Fruit fly (Drosophila melanogaster) Kc167 (cell line): ENCODE data around the gene CG5107.

Experiments used
- Myc ChIP-seq: fragments of >200 bp; optimal IDR thresholded peaks from 2 replicates; lab custom pipeline; 2017; ENCODE audit warnings: missing external identifiers
- Sin3A ChIP-seq: fragments of >200 bp; optimal IDR thresholded peaks from 2 replicates; lab custom pipeline; 2018; ENCODE audit warnings: missing external identifiers
- h ChIP-seq: fragments of >200 bp; optimal IDR thresholded peaks from 3 replicates; lab custom pipeline; 2018; ENCODE audit warnings: missing external identifiers
- insv ChIP-seq: fragments of >200 bp; optimal IDR thresholded peaks from 3 replicates; lab custom pipeline; 2018; ENCODE audit warnings: missing external identifiers
- psq ChIP-seq: fragments of >200 bp; optimal IDR thresholded peaks from 2 replicates; lab custom pipeline; 2017; ENCODE audit warnings: missing external identifiers
- ttk ChIP-seq: sonication (Bioruptor generic); optimal IDR thresholded peaks from 2 replicates; lab custom pipeline; 2017; ENCODE audit warnings: missing external identifiers

CG5107 gene

dm6 chr3R:25482463-25483173 lies 22.4 kb upstream of the CG5107 start, which contains the start of the genes XNP, CG42488 and CG5116:
XNP (minus strand) TSS chr3R:25482834.
CG42488 (plus strand) TSS chr3R:25483098.
CG5116 (plus strand) TSS chr3R:25483098.
- TF ChIP-seq insv (lab: Kevin White, UChicago) (no peak), ttk (no peak), psq (lab: Kevin White, UChicago) (peak; percentile 4), h (lab: Kevin White, UChicago) (no peak), Myc (lab: Kevin White, UChicago) (no peak), Sin3A (lab: Kevin White, UChicago) (peak; percentile 49)

dm6 chr3R:25489116-25489515 lies 15.9 kb upstream of the CG5107 start:
- TF ChIP-seq psq (lab: Kevin White, UChicago) (no peak), Myc (lab: Kevin White, UChicago) (no peak), Sin3A (lab: Kevin White, UChicago) (no peak), h (lab: Kevin White, UChicago) (no peak), insv (lab: Kevin White, UChicago) (no peak), ttk (no peak)

DNA sequence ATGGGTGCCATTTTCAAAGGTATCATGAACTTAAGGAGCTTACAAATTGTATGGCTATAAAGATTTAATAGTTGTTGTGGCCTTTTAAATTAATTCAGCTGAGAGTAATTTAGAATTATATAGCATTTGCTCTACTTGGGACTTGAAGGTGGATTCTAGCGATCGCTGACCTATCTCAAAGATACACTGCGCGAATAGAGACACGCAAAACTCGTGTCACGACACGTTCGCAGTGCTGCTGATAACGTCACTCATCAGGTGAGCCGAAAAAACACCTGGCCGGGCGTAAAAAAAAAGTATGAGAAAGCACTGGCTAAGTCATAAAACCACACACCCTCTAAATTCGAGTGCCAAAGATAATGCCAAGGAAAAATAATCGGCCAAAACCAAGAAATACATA lies 15.3 kb upstream of the CG5107 start:
- TF ChIP-seq ttk (no peak), Sin3A (lab: Kevin White, UChicago) (no peak), Myc (lab: Kevin White, UChicago) (no peak), insv (lab: Kevin White, UChicago) (no peak), h (lab: Kevin White, UChicago) (no peak), psq (lab: Kevin White, UChicago) (no peak)

DNA sequence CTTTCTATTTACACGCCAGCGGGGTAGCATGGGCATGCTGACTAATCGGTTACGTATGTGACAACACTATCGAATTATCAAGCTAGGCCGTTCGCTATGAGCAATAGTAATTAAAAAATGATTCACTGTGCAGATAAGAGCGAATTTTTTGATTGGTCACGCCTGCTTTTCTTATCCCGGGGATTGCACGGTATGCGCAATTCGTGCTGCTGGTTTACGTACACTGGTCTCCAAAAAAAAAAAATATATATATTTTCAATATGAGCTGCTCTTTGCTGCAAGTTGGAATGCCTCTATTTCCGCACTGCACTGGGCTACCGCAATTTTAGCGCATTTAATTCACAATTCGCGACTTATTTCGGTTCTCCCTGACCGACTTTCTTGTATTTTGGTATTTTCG lies 14.6 kb upstream of the CG5107 start:
- TF ChIP-seq insv (lab: Kevin White, UChicago) (no peak), psq (lab: Kevin White, UChicago) (no peak), Sin3A (lab: Kevin White, UChicago) (no peak), Myc (lab: Kevin White, UChicago) (no peak), h (lab: Kevin White, UChicago) (no peak), ttk (no peak)

- TF ChIP-seq insv (lab: Kevin White, UChicago) (no peak), Myc (lab: Kevin White, UChicago) (no peak)
Measured at dm6 chr3R:25490778-25491664, 14.0 kb upstream of the CG5107 start, which contains the start of the genes Gnpat and CG5112. Gnpat (minus strand) TSS chr3R:25490936. CG5112 (plus strand) TSS chr3R:25491460.

DNA sequence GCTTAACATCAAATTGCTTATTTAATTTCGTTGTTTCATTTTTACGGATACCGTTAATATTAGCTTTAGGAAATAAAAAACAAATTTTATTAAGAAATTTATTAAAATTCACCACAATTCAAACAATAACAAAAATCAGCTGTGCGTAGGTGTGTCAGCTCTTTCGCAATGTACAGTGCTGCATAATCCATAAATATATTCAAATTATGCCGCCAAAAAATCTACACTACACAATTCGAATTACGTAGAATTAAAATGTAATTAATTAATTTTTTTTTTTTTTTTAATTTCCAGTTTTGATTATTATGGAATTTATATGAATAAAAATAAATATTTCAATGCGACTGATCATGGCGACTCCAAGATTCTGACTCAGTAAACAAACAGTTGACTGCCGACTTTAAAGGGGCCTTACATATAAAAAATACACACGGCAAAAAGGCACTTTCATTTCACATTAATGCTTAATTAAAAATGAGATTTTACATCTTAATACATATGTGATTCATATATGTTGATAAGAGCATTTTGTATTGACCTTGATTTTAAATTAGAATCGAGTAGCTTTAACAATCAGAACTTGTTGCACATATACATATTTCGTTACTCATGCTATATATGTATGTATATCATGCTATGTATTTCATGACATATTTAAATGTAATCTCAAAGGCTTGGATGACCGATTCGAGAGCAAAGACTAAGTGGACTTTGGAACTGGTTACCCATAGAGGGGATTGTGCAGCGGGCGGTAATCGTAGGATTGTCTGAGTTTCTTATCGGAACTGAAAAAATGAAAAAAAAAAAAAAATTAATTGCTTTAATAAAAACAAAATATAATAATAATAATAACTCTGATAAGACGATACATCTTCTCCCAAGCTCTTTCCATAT lies 11.4 kb upstream of the CG5107 start:
- no peak for TF ChIP-seq ttk
- TF ChIP-seq Sin3A (lab: Kevin White, UChicago) = no peak
- TF ChIP-seq h (lab: Kevin White, UChicago) = no peak
- no peak for TF ChIP-seq insv (lab: Kevin White, UChicago)
- no peak for TF ChIP-seq Myc (lab: Kevin White, UChicago)

- TF ChIP-seq Myc (lab: Kevin White, UChicago) (no peak), ttk (no peak), insv (lab: Kevin White, UChicago) (no peak), h (lab: Kevin White, UChicago) (no peak), Sin3A (lab: Kevin White, UChicago) (no peak), psq (lab: Kevin White, UChicago) (no peak)
Measured at dm6 chr3R:25495072-25495471, 9.9 kb upstream of the CG5107 start, which contains the start of gene CG33494. CG33494 (minus strand) TSS chr3R:25495161.

DNA sequence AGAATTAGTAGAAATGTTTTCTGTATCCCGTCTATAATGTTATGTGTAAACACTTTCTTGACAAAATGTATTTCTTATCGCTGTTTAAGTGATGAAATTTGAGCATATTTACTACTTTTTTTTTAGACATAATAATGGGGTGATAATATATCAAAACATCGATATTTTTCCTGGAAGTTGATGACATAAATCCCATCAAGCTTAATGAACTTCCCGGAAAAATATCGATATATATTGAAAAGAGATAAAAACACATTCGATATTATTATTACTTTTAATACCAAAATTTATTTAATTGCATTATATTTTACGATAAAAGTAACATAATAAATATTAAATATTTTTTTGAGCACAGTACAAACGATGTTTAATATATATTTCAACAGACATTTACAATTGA lies 9.2 kb upstream of the CG5107 start:
- no peak for TF ChIP-seq Myc (lab: Kevin White, UChicago)
- TF ChIP-seq h (lab: Kevin White, UChicago) = no peak
- TF ChIP-seq psq (lab: Kevin White, UChicago) = no peak
- no peak for TF ChIP-seq Sin3A (lab: Kevin White, UChicago)
- TF ChIP-seq insv (lab: Kevin White, UChicago) = no peak
- TF ChIP-seq ttk = no peak

- TF ChIP-seq insv (lab: Kevin White, UChicago) (no peak), psq (lab: Kevin White, UChicago) (no peak), Myc (lab: Kevin White, UChicago) (no peak), Sin3A (lab: Kevin White, UChicago) (no peak), h (lab: Kevin White, UChicago) (no peak), ttk (no peak)
Measured at dm6 chr3R:25505975-25506374, 984 bp downstream of the CG5107 start, which contains the start of gene CG5111. CG5111 (plus strand) TSS chr3R:25506275.

DNA sequence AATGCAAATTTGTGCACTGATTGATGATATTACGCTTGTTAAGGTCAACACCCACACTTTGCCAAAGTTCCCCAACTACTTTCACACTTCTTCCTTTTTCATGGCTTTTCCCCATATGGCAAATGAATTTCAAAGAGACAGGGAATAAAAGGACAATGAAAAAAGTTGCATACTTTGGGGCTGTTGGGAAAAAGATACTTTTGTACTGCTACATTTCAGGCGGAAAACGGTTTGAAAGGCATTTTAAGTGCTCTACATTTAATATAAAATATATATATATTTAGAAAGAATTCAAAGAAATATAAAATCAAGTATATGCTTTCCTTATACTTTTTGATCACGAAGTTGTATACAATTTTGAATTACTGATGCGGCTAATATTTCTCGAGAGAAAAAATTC lies 7.8 kb downstream of the CG5107 start:
- TF ChIP-seq h (lab: Kevin White, UChicago) (no peak), insv (lab: Kevin White, UChicago) (no peak), Sin3A (lab: Kevin White, UChicago) (no peak), Myc (lab: Kevin White, UChicago) (no peak), psq (lab: Kevin White, UChicago) (no peak), ttk (no peak)
